Worm (Caenorhabditis elegans): Measurements from ENCODE around the gene T24H7.9.

DNA sequence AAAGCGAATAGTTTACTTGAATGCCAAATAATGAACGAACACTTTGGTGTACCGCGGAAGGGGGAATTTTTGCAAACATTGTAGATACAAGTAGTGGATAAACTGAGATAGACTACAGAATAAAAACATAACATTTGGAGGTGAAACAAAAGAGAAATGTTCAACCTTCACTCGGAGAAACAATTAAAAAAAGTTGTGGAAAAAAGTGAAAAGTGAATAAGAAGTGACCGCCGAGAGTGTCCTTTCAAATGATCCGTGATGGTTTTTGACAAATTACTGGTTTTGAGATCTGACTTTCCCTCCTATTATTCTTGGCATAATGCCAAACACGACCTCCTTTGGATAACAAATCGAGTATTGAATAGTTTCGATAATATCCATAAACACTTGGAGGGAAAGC, 11.6 kb downstream of the T24H7.9 start:
- TF ChIP-seq ztf-18 (tag; optimal IDR thresholded peaks at IDR 0.05): no peak
- no peak for TF ChIP-seq snpc-3.4 (tag; optimal IDR thresholded peaks at IDR 0.05)
- no peak for TF ChIP-seq ceh-58 (GFP tag; IDR thresholded peaks at IDR 0.05)
- no peak for TF ChIP-seq Y53F4B.3 (GFP tag; IDR thresholded peaks at IDR 0.05)
- no peak for TF ChIP-seq zfh-2 (GFP tag; conservative IDR thresholded peaks at IDR 0.05)
- TF ChIP-seq rcor-1 (GFP tag; IDR thresholded peaks at IDR 0.05): no peak
- no peak for TF ChIP-seq dpl-1 (GFP tag; optimal IDR thresholded peaks at IDR 0.05)
- no peak for TF ChIP-seq mes-4 (tag; optimal IDR thresholded peaks at IDR 0.05)
- TF ChIP-seq pha-4 (tag; optimal IDR thresholded peaks at IDR 0.05): no peak
